Worm (Caenorhabditis elegans) whole organism, young adult: ENCODE data around the gene srx-2.

ENCODE experiments used
- B0261.1 ChIP-seq: sonication (generic microtip); optimal IDR thresholded peaks from 2 replicates; lab custom pipeline; 2016; ENCODE audit warnings: mild to moderate bottlenecking, missing genetic modification characterization, moderate library complexity, missing compliant biosample characterization
- D2030.7 ChIP-seq: fragments of 200-800 bp; sonication (Bioruptor generic); IDR thresholded peaks from 2 replicates; pipeline ENCODE4 v1.3.6; 2022; ENCODE audit warnings: missing genetic modification reagents, missing genetic modification characterization, missing compliant biosample characterization
- F23B12.7 ChIP-seq: sonication (generic microtip); optimal IDR thresholded peaks from 2 replicates; lab custom pipeline; 2017; ENCODE audit warnings: missing genetic modification characterization, mild to moderate bottlenecking, missing compliant biosample characterization, antibody characterized with exemption, moderate library complexity; ENCODE audit not compliant: insufficient read depth
- F57A8.1 ChIP-seq: fragments of 200-800 bp; sonication (Bioruptor generic); optimal IDR thresholded peaks from 2 replicates; lab custom pipeline; 2018; ENCODE audit warnings: mild to moderate bottlenecking, missing genetic modification characterization, moderate library complexity, missing compliant biosample characterization
- F57C9.4 ChIP-seq: sonication (generic microtip); optimal IDR thresholded peaks from 2 replicates; lab custom pipeline; 2017; ENCODE audit warnings: mild to moderate bottlenecking, missing genetic modification characterization, missing compliant biosample characterization
- Y53G8AR.9 ChIP-seq: fragments of 200-800 bp; sonication (Bioruptor generic); conservative IDR thresholded peaks from 2 replicates; pipeline ENCODE4 v1.3.6; 2022; ENCODE audit warnings: missing genetic modification reagents, missing genetic modification characterization, missing compliant biosample characterization
- ama-1 ChIP-seq, 3 experiments: fragments of 150-350 bp in 1 of 3; sonication (generic microtip) in 2 of 3; optimal IDR thresholded peaks; 2 replicates each; lab custom pipeline; 2014 to 2018; ENCODE audit warnings: missing biosample characterization in 2 of 3, missing genetic modification characterization in 2 of 3, missing genetic modification reagents in 2 of 3
- aptf-3 ChIP-seq: fragments of 200-800 bp; sonication (Bioruptor generic); IDR thresholded peaks from 2 replicates; pipeline ENCODE4 v1.3.6; 2022; ENCODE audit warnings: missing genetic modification characterization, missing compliant biosample characterization
- attf-5 ChIP-seq: fragments of 200-800 bp; sonication (Bioruptor generic); optimal IDR thresholded peaks from 2 replicates; lab custom pipeline; 2018; ENCODE audit warnings: mild to moderate bottlenecking, missing genetic modification characterization, missing compliant biosample characterization
- cebp-1 ChIP-seq, 2 experiments: fragments of 200-800 bp in 1 of 2; sonication (Bioruptor generic) in 1 of 2; sonication (generic microtip) in 1 of 2; IDR thresholded peaks in 1 of 2; optimal IDR thresholded peaks in 1 of 2; 2 replicates each; pipeline versions ENCODE4 v1.3.6 to Lab custom; 2017 to 2022; ENCODE audit warnings: missing compliant biosample characterization in 2 of 2, missing genetic modification characterization in 2 of 2, mild to moderate bottlenecking in 1 of 2, missing genetic modification reagents in 1 of 2, moderate library complexity in 1 of 2
- cebp-2 ChIP-seq: fragments of 200-800 bp; sonication (Bioruptor generic); IDR thresholded peaks from 2 replicates; pipeline ENCODE4 v1.3.6; 2022; ENCODE audit warnings: missing genetic modification characterization, missing compliant biosample characterization
- ceh-100 ChIP-seq: fragments of 200-800 bp; sonication (Bioruptor generic); IDR thresholded peaks from 2 replicates; pipeline ENCODE4 v1.3.6; 2022; ENCODE audit warnings: missing genetic modification reagents, missing genetic modification characterization, missing compliant biosample characterization
- ceh-58 ChIP-seq: fragments of 200-800 bp; sonication (Bioruptor generic); IDR thresholded peaks from 2 replicates; pipeline ENCODE4 v1.3.6; 2022; ENCODE audit warnings: missing genetic modification characterization, missing compliant biosample characterization
- dox-1 ChIP-seq: fragments of 200-800 bp; sonication (Bioruptor generic); IDR thresholded peaks from 2 replicates; pipeline ENCODE4 v1.3.6; 2022; ENCODE audit warnings: missing genetic modification reagents, missing genetic modification characterization, missing compliant biosample characterization
- efl-1 ChIP-seq: fragments of 150-350 bp; optimal IDR thresholded peaks from 2 replicates; lab custom pipeline; 2014; ENCODE audit warnings: missing biosample characterization, missing genetic modification reagents, missing genetic modification characterization
- egl-18 ChIP-seq: fragments of 200-800 bp; sonication (Bioruptor generic); IDR thresholded peaks from 2 replicates; pipeline ENCODE4 v1.3.6; 2022; ENCODE audit warnings: missing genetic modification reagents, missing genetic modification characterization, missing compliant biosample characterization
- egl-44 ChIP-seq: fragments of 200-800 bp; sonication (Bioruptor generic); IDR thresholded peaks from 2 replicates; pipeline ENCODE4 v1.3.6; 2022; ENCODE audit warnings: missing genetic modification reagents, missing genetic modification characterization, missing compliant biosample characterization
- fkh-3 ChIP-seq: sonication (generic microtip); optimal IDR thresholded peaks from 2 replicates; lab custom pipeline; 2016; ENCODE audit warnings: mild to moderate bottlenecking, missing genetic modification characterization, missing compliant biosample characterization
- hmg-20 ChIP-seq: fragments of 200-800 bp; sonication (Bioruptor generic); IDR thresholded peaks from 2 replicates; pipeline ENCODE4 v1.3.6; 2022; ENCODE audit warnings: missing genetic modification reagents, missing genetic modification characterization, missing compliant biosample characterization
- hsf-1 ChIP-seq: fragments of 200-800 bp; sonication (Bioruptor generic); IDR thresholded peaks from 2 replicates; pipeline ENCODE4 v1.3.6; 2022; ENCODE audit warnings: missing genetic modification reagents, missing genetic modification characterization, missing compliant biosample characterization
- let-607 ChIP-seq, 2 experiments: fragments of 200-800 bp in 1 of 2; sonication (Bioruptor generic) in 1 of 2; sonication (generic microtip) in 1 of 2; optimal IDR thresholded peaks; 2 replicates each; lab custom pipeline; 2016 to 2018; ENCODE audit warnings: mild to moderate bottlenecking in 2 of 2, missing compliant biosample characterization in 2 of 2, missing genetic modification characterization in 2 of 2, moderate library complexity in 2 of 2, missing genotype in 1 of 2
- madf-10 ChIP-seq: sonication (generic microtip); optimal IDR thresholded peaks from 2 replicates; lab custom pipeline; 2016; ENCODE audit warnings: mild to moderate bottlenecking, missing genetic modification characterization, missing compliant biosample characterization
- madf-3 ChIP-seq: fragments of 200-800 bp; sonication (Bioruptor generic); IDR thresholded peaks from 2 replicates; pipeline ENCODE4 v1.3.6; 2022; ENCODE audit warnings: missing genetic modification reagents, missing genetic modification characterization, missing compliant biosample characterization
- mxl-1 ChIP-seq: sonication (generic microtip); optimal IDR thresholded peaks from 2 replicates; lab custom pipeline; 2016; ENCODE audit warnings: missing genetic modification characterization, missing compliant biosample characterization
- nfya-1 ChIP-seq: sonication (generic microtip); optimal IDR thresholded peaks from 2 replicates; lab custom pipeline; 2017; ENCODE audit warnings: antibody characterized with exemption, missing compliant biosample characterization, missing genetic modification characterization, borderline replicate concordance; ENCODE audit not compliant: insufficient read depth
- nhr-80 ChIP-seq: sonication (generic microtip); optimal IDR thresholded peaks from 2 replicates; lab custom pipeline; 2016; ENCODE audit warnings: missing genetic modification characterization, missing compliant biosample characterization
- rcor-1 ChIP-seq: fragments of 200-800 bp; sonication (Bioruptor generic); IDR thresholded peaks from 2 replicates; pipeline ENCODE4 v1.3.6; 2022; ENCODE audit warnings: missing genetic modification reagents, missing genetic modification characterization, missing compliant biosample characterization
- rec-8 ChIP-seq, 2 experiments: sonication (generic microtip); optimal IDR thresholded peaks; 2 replicates each; lab custom pipeline; 2016; ENCODE audit warnings: mild to moderate bottlenecking in 2 of 2, missing genetic modification characterization in 2 of 2, missing genetic modification reagents in 2 of 2, missing genotype in 2 of 2, missing biosample characterization in 1 of 2, missing compliant biosample characterization in 1 of 2, moderate library complexity in 1 of 2
- rpc-1 ChIP-seq, 2 experiments: fragments of 150-350 bp in 1 of 2; sonication (generic microtip) in 1 of 2; optimal IDR thresholded peaks; 2 replicates each; lab custom pipeline; 2014 to 2018; ENCODE audit warnings: missing biosample characterization in 1 of 2, missing genetic modification characterization in 1 of 2, missing genetic modification reagents in 1 of 2, missing genotype in 1 of 2
- sdz-38 ChIP-seq: sonication (generic microtip); optimal IDR thresholded peaks from 2 replicates; lab custom pipeline; 2016; ENCODE audit warnings: missing genotype, missing genetic modification characterization, missing compliant biosample characterization
- sea-2 ChIP-seq: fragments of 200-800 bp; sonication (Bioruptor generic); IDR thresholded peaks from 2 replicates; pipeline ENCODE4 v1.3.6; 2022; ENCODE audit warnings: missing genetic modification characterization, missing compliant biosample characterization
- snpc-1.1 ChIP-seq: sonication (generic microtip); optimal IDR thresholded peaks from 2 replicates; lab custom pipeline; 2017; ENCODE audit warnings: missing genetic modification characterization, mild to moderate bottlenecking, missing compliant biosample characterization, antibody characterized with exemption, moderate library complexity, missing genotype, missing genetic modification reagents; ENCODE audit not compliant: insufficient read depth
- snpc-3.4 ChIP-seq: sonication (generic microtip); optimal IDR thresholded peaks from 2 replicates; lab custom pipeline; 2017; ENCODE audit warnings: missing genetic modification characterization, mild to moderate bottlenecking, missing compliant biosample characterization, antibody characterized with exemption, moderate library complexity, missing genotype, missing genetic modification reagents
- snpc-4 ChIP-seq, 5 experiments: fragments of 150-350 bp in 1 of 5; sonication (generic microtip) in 4 of 5; optimal IDR thresholded peaks; 2 replicates each; lab custom pipeline; 2014 to 2018; ENCODE audit warnings: missing genetic modification characterization in 5 of 5, missing biosample characterization in 3 of 5, antibody characterized with exemption in 2 of 5, mild to moderate bottlenecking in 2 of 5, missing compliant biosample characterization in 2 of 5, missing genotype in 2 of 5, moderate library complexity in 2 of 5, missing genetic modification reagents in 1 of 5
- tbp1 ChIP-seq: fragments of 200-800 bp; sonication (Bioruptor generic); optimal IDR thresholded peaks from 2 replicates; lab custom pipeline; 2018; ENCODE audit warnings: mild to moderate bottlenecking, missing genetic modification characterization, missing compliant biosample characterization
- tbx-9 ChIP-seq: sonication (generic microtip); optimal IDR thresholded peaks from 2 replicates; lab custom pipeline; 2016; ENCODE audit warnings: borderline replicate concordance, missing genetic modification characterization, inconsistent platforms, missing compliant biosample characterization
- unc-130 ChIP-seq: sonication (generic microtip); optimal IDR thresholded peaks from 2 replicates; lab custom pipeline; 2016; ENCODE audit warnings: missing genetic modification reagents, missing genetic modification characterization, missing compliant biosample characterization
- unc-62 ChIP-seq: fragments of 150-350 bp; optimal IDR thresholded peaks from 2 replicates; lab custom pipeline; 2014; ENCODE audit warnings: missing biosample characterization, missing genetic modification reagents, missing genetic modification characterization
- ztf-26 ChIP-seq: sonication (generic microtip); optimal IDR thresholded peaks from 2 replicates; lab custom pipeline; 2017; ENCODE audit warnings: missing genetic modification characterization, missing compliant biosample characterization
- ztf-3 ChIP-seq: fragments of 200-800 bp; sonication (Bioruptor generic); optimal IDR thresholded peaks from 2 replicates; lab custom pipeline; 2018; ENCODE audit warnings: mild to moderate bottlenecking, missing genetic modification characterization, missing compliant biosample characterization
- ztf-6 ChIP-seq: fragments of 200-800 bp; sonication (Bioruptor generic); IDR thresholded peaks from 2 replicates; pipeline ENCODE4 v1.3.6; 2022; ENCODE audit warnings: missing genetic modification reagents, missing genetic modification characterization, missing compliant biosample characterization

The srx-2 gene

ce11 chrV:9041030-9041429 is 31.8 kb downstream of the srx-2 start, which contains the start of gene cyp-33B1:
Gene cyp-33B1, plus strand, starts transcription at chrV:9041330.
- TF ChIP-seq sdz-38 (tag; lab: Kevin White, UChicago) = no peak
- no peak for TF ChIP-seq ztf-26 (tag; lab: Kevin White, UChicago)
- no peak for TF ChIP-seq ama-1 (optimal IDR thresholded peaks at IDR 0.05; lab: Kevin White, UChicago)
- no peak for TF ChIP-seq ama-1 (GFP tag; optimal IDR thresholded peaks at IDR 0.05; lab: Kevin White, UChicago)
- TF ChIP-seq attf-5 (GFP tag; lab: Kevin White, UChicago) = no peak
- no peak for TF ChIP-seq cebp-1 (GFP tag; IDR thresholded peaks at IDR 0.05; lab: Robert Waterston, UW)
- TF ChIP-seq cebp-1 (tag; optimal IDR thresholded peaks at IDR 0.05; lab: Kevin White, UChicago) = no peak
- no peak for TF ChIP-seq cebp-2 (GFP tag; lab: Robert Waterston, UW)
- TF ChIP-seq tbp1 (GFP tag; lab: Kevin White, UChicago) = no peak
- TF ChIP-seq hsf-1 (GFP tag; lab: Robert Waterston, UW) = no peak
- TF ChIP-seq D2030.7 (GFP tag; lab: Robert Waterston, UW) = no peak
- TF ChIP-seq unc-130 (GFP tag; lab: Kevin White, UChicago) = no peak
- no peak for TF ChIP-seq tbx-9
- TF ChIP-seq nhr-80 = no peak
- no peak for TF ChIP-seq let-607 (tag; optimal IDR thresholded peaks at IDR 0.05; lab: Kevin White, UChicago)
- no peak for TF ChIP-seq hmg-20 (GFP tag; lab: Robert Waterston, UW)
- TF ChIP-seq F57C9.4 = no peak
- no peak for TF ChIP-seq snpc-3.4

- TF ChIP-seq dox-1 (GFP tag; lab: Robert Waterston, UW) = no peak
- no peak for TF ChIP-seq madf-10 (tag; lab: Kevin White, UChicago)
- no peak for TF ChIP-seq B0261.1 (tag; lab: Kevin White, UChicago)
- TF ChIP-seq ztf-3 (GFP tag; lab: Kevin White, UChicago) = no peak
- no peak for TF ChIP-seq aptf-3 (GFP tag; lab: Robert Waterston, UW)
- no peak for TF ChIP-seq rpc-1 (optimal IDR thresholded peaks at IDR 0.05; lab: Kevin White, UChicago)
- TF ChIP-seq rpc-1 (tag; optimal IDR thresholded peaks at IDR 0.05; lab: Kevin White, UChicago) = no peak
- TF ChIP-seq sea-2 (GFP tag; lab: Robert Waterston, UW) = no peak
- TF ChIP-seq nfya-1 = no peak
- no peak for TF ChIP-seq snpc-1.1 (tag; lab: Kevin White, UChicago)
- TF ChIP-seq, all 124 proteins: peak for 0
These were observed 35.6 kb downstream of the srx-2 start, which contains the start of gene nhr-30 for ce11 chrV:9044871-9045270. Gene nhr-30, plus strand, starts transcription at chrV:9045171.

ce11 chrV:9047555-9048049 is 38.3 kb downstream of the srx-2 start, which contains the start of gene C25E10.17:
Gene C25E10.17, minus strand, starts transcription at chrV:9047605.
- TF ChIP-seq rec-8 (tag; optimal IDR thresholded peaks at IDR 0.05; lab: Kevin White, UChicago) (no peak), ceh-58 (GFP tag; lab: Robert Waterston, UW) (no peak), egl-18 (GFP tag; lab: Robert Waterston, UW) (no peak), F23B12.7 (no peak), ceh-100 (GFP tag; lab: Robert Waterston, UW) (no peak), dox-1 (GFP tag; lab: Robert Waterston, UW) (no peak), rcor-1 (GFP tag; lab: Robert Waterston, UW) (no peak), efl-1 (GFP tag; lab: Kevin White, UChicago) (no peak), madf-3 (GFP tag; lab: Robert Waterston, UW) (no peak), hsf-1 (GFP tag; lab: Robert Waterston, UW) (no peak), hmg-20 (GFP tag; lab: Robert Waterston, UW) (no peak), F57A8.1 (GFP tag; lab: Kevin White, UChicago) (no peak), Y53G8AR.9 (no peak), snpc-4 (GFP tag; optimal IDR thresholded peaks at IDR 0.05; lab: Kevin White, UChicago) (no peak), snpc-4 (tag; optimal IDR thresholded peaks at IDR 0.05; lab: Kevin White, UChicago) (no peak), mxl-1 (tag; lab: Kevin White, UChicago) (no peak), ztf-6 (GFP tag; lab: Robert Waterston, UW) (no peak), unc-62 (GFP tag; lab: Kevin White, UChicago) (no peak), egl-44 (no peak), fkh-3 (tag; lab: Kevin White, UChicago) (no peak)
